Fruit fly (Drosophila melanogaster) whole organism, embryonic: ENCODE measurements around the gene CG13144.

Source experiments
- Abd-B ChIP-seq: fragments of 200-800 bp; sonication (Bioruptor generic); optimal IDR thresholded peaks from 2 replicates; lab custom pipeline; 2018; ENCODE audit warnings: missing biosample characterization, mild to moderate bottlenecking, missing genetic modification characterization, moderate library complexity
- CG10321 ChIP-seq: fragments of 200-800 bp; sonication (Bioruptor generic); IDR thresholded peaks from 2 replicates; pipeline ENCODE4 v1.3.6; 2022; ENCODE audit warnings: missing biosample characterization, missing genetic modification characterization
- CG11456 ChIP-seq: fragments of 200-800 bp; sonication (Bioruptor generic); IDR thresholded peaks from 3 replicates; pipeline ENCODE4 v1.3.6; 2022; ENCODE audit warnings: missing biosample characterization, missing genetic modification characterization
- CG12236 ChIP-seq: fragments of 200-800 bp; sonication (Bioruptor generic); optimal IDR thresholded peaks from 2 replicates; lab custom pipeline; 2016; ENCODE audit warnings: missing biosample characterization, missing genetic modification characterization
- CG13424 ChIP-seq: fragments of 200-800 bp; sonication (Bioruptor generic); optimal IDR thresholded peaks from 2 replicates; lab custom pipeline; 2019; ENCODE audit warnings: missing biosample characterization, mild to moderate bottlenecking, missing genetic modification characterization, moderate library complexity
- CG14710 ChIP-seq: fragments of 200-800 bp; sonication (Bioruptor generic); optimal IDR thresholded peaks from 3 replicates; lab custom pipeline; 2019; ENCODE audit warnings: missing biosample characterization, mild to moderate bottlenecking, missing genetic modification characterization, moderate library complexity
- CG15011 ChIP-seq: fragments of 200-800 bp; sonication (Bioruptor generic); optimal IDR thresholded peaks from 3 replicates; lab custom pipeline; 2018; ENCODE audit warnings: missing biosample characterization, mild to moderate bottlenecking, missing genetic modification characterization
- CG15479 ChIP-seq: fragments of 200-800 bp; sonication (Bioruptor generic); optimal IDR thresholded peaks from 3 replicates; lab custom pipeline; 2019; ENCODE audit warnings: missing biosample characterization, mild to moderate bottlenecking, missing genetic modification characterization, moderate library complexity
- CG16813 ChIP-seq: fragments of 200-800 bp; sonication (Bioruptor generic); IDR thresholded peaks from 3 replicates; pipeline ENCODE4 v1.3.6; 2022; ENCODE audit warnings: missing biosample characterization, missing genetic modification characterization; ENCODE audit not compliant: partially characterized antibody
- CG18599 ChIP-seq: fragments of 200-800 bp; sonication (Bioruptor generic); optimal IDR thresholded peaks from 3 replicates; lab custom pipeline; 2017; ENCODE audit warnings: missing biosample characterization, missing genetic modification characterization, mild to moderate bottlenecking, moderate library complexity, missing genetic modification reagents
- CG2129 ChIP-seq: fragments of 200-800 bp; sonication (Bioruptor generic); IDR thresholded peaks from 2 replicates; pipeline ENCODE4 v1.3.6; 2022; ENCODE audit warnings: missing biosample characterization, missing genetic modification characterization; ENCODE audit not compliant: partially characterized antibody
- CG32532 ChIP-seq: fragments of 200-800 bp; sonication (Bioruptor generic); IDR thresholded peaks from 2 replicates; pipeline ENCODE4 v1.3.6; 2022; ENCODE audit warnings: missing biosample characterization, missing genetic modification characterization
- CG3995 ChIP-seq: fragments of 200-800 bp; sonication (Bioruptor generic); optimal IDR thresholded peaks from 3 replicates; lab custom pipeline; 2016; ENCODE audit warnings: missing biosample characterization, missing genetic modification characterization
- CG4730 ChIP-seq: fragments of 200-800 bp; sonication (Bioruptor generic); IDR thresholded peaks from 2 replicates; pipeline ENCODE4 v1.3.6; 2022; ENCODE audit warnings: missing biosample characterization, missing genetic modification characterization
- CG4854 ChIP-seq: fragments of 200-800 bp; sonication (Bioruptor generic); optimal IDR thresholded peaks from 2 replicates; lab custom pipeline; 2016; ENCODE audit warnings: missing biosample characterization, missing genetic modification characterization, inconsistent platforms
- CG5245 ChIP-seq: fragments of 200-800 bp; sonication (Bioruptor generic); optimal IDR thresholded peaks from 3 replicates; lab custom pipeline; 2016; ENCODE audit warnings: missing biosample characterization, missing genetic modification characterization
- CG6683 ChIP-seq: fragments of 200-800 bp; sonication (Bioruptor generic); optimal IDR thresholded peaks from 2 replicates; lab custom pipeline; 2017; ENCODE audit warnings: missing biosample characterization, mild to moderate bottlenecking, missing genetic modification characterization, missing genetic modification reagents
- CG8290 ChIP-seq, 3 experiments: fragments of 200-800 bp; sonication (Bioruptor generic); optimal IDR thresholded peaks; 2 replicates each; lab custom pipeline; 2016 to 2019; ENCODE audit warnings: missing biosample characterization in 3 of 3, missing genetic modification characterization in 3 of 3, mild to moderate bottlenecking in 2 of 3, moderate library complexity in 1 of 3
- Deaf1 ChIP-seq: fragments of 200-800 bp; optimal IDR thresholded peaks from 3 replicates; lab custom pipeline; 2019; ENCODE audit warnings: missing biosample characterization, mild to moderate bottlenecking, missing genetic modification characterization, moderate library complexity
- Dip3 ChIP-seq: fragments of 200-800 bp; sonication (Bioruptor generic); optimal IDR thresholded peaks from 3 replicates; lab custom pipeline; 2016; ENCODE audit warnings: missing biosample characterization, missing genetic modification characterization
- E2f1 ChIP-seq: fragments of 200-800 bp; sonication (Bioruptor generic); IDR thresholded peaks from 2 replicates; pipeline ENCODE4 v1.3.6; 2022; ENCODE audit warnings: missing biosample characterization, missing genetic modification characterization
- Ets65A ChIP-seq: fragments of 200-800 bp; sonication (Bioruptor generic); peaks from one replicate; lab custom pipeline; 2016; ENCODE audit warnings: missing biosample characterization, missing genetic modification characterization
- Ets97D ChIP-seq: fragments of 200-800 bp; sonication (Bioruptor generic); optimal IDR thresholded peaks from 3 replicates; lab custom pipeline; 2016; ENCODE audit warnings: missing biosample characterization, missing genetic modification characterization
- HLH54F ChIP-seq: fragments of 200-800 bp; sonication (Bioruptor generic); optimal IDR thresholded peaks from 3 replicates; lab custom pipeline; 2016; ENCODE audit warnings: missing biosample characterization, missing genetic modification characterization
- Hr39 ChIP-seq: fragments of >200 bp; optimal IDR thresholded peaks from 2 replicates; lab custom pipeline; 2017
- NFAT ChIP-seq: fragments of 200-800 bp; sonication (Bioruptor generic); IDR thresholded peaks from 2 replicates; pipeline ENCODE4 v1.3.6; 2022; ENCODE audit warnings: missing biosample characterization, missing genetic modification characterization
- Oaz ChIP-seq: fragments of 200-800 bp; sonication (Bioruptor generic); IDR thresholded peaks from 2 replicates; pipeline ENCODE4 v1.3.6; 2022; ENCODE audit warnings: missing biosample characterization, missing genetic modification characterization
- Poxn ChIP-seq: fragments of 200-800 bp; sonication (Bioruptor generic); IDR thresholded peaks from 2 replicates; pipeline ENCODE4 v1.3.6; 2022; ENCODE audit warnings: missing biosample characterization, missing genetic modification characterization
- Ravus ChIP-seq: fragments of 200-800 bp; sonication (Bioruptor generic); IDR thresholded peaks from 2 replicates; pipeline ENCODE4 v1.3.6; 2022; ENCODE audit warnings: missing biosample characterization, missing genetic modification characterization
- Sin3A ChIP-seq: fragments of >200 bp; optimal IDR thresholded peaks from 2 replicates; lab custom pipeline; 2018
- Stat92E ChIP-seq, 3 experiments: fragments of >200 bp in 2 of 3; fragments of 200-800 bp in 1 of 3; sonication (Bioruptor generic) in 1 of 3; optimal IDR thresholded peaks; 2 replicates each; lab custom pipeline; 2017 to 2019; ENCODE audit warnings: missing biosample characterization in 3 of 3, missing genetic modification characterization in 3 of 3, mild to moderate bottlenecking in 1 of 3, moderate library complexity in 1 of 3
- TFAM ChIP-seq: fragments of 200-800 bp; sonication (Bioruptor generic); optimal IDR thresholded peaks from 2 replicates; lab custom pipeline; 2017; ENCODE audit warnings: missing biosample characterization, missing genetic modification characterization, inconsistent platforms
- ap ChIP-seq: fragments of 200-800 bp; sonication (Bioruptor generic); IDR thresholded peaks from 2 replicates; pipeline ENCODE4 v1.3.6; 2022; ENCODE audit warnings: missing biosample characterization, missing genetic modification characterization
- ci ChIP-seq: fragments of 200-800 bp; sonication (Bioruptor generic); IDR thresholded peaks from 3 replicates; pipeline ENCODE4 v1.3.6; 2022; ENCODE audit warnings: missing biosample characterization, missing genetic modification characterization
- dmrt99B ChIP-seq: fragments of 200-800 bp; sonication (Bioruptor generic); optimal IDR thresholded peaks from 2 replicates; lab custom pipeline; 2018; ENCODE audit warnings: missing biosample characterization, mild to moderate bottlenecking, missing genetic modification characterization, moderate library complexity
- fd102C ChIP-seq: fragments of 200-800 bp; sonication (Bioruptor generic); optimal IDR thresholded peaks from 2 replicates; lab custom pipeline; 2018; ENCODE audit warnings: missing biosample characterization, mild to moderate bottlenecking, missing genetic modification characterization, moderate library complexity
- fd96Cb ChIP-seq: fragments of 200-800 bp; sonication (Bioruptor generic); optimal IDR thresholded peaks from 2 replicates; lab custom pipeline; 2018; ENCODE audit warnings: missing biosample characterization, mild to moderate bottlenecking, missing genetic modification characterization, moderate library complexity
- fru ChIP-seq: fragments of >200 bp; optimal IDR thresholded peaks from 2 replicates; lab custom pipeline; 2017
- fu2 ChIP-seq: fragments of 200-800 bp; sonication (Bioruptor generic); optimal IDR thresholded peaks from 2 replicates; lab custom pipeline; 2016; ENCODE audit warnings: missing biosample characterization, missing genetic modification characterization
- gfzf ChIP-seq: fragments of 200-800 bp; sonication (Bioruptor generic); optimal IDR thresholded peaks from 2 replicates; lab custom pipeline; 2016; ENCODE audit warnings: missing biosample characterization, mild to moderate bottlenecking, missing genetic modification characterization, moderate library complexity
- grau ChIP-seq: fragments of 200-800 bp; optimal IDR thresholded peaks from 3 replicates; lab custom pipeline; 2019; ENCODE audit warnings: missing biosample characterization, mild to moderate bottlenecking, missing genetic modification characterization, moderate library complexity
- insv ChIP-seq, 2 experiments: fragments of 200-800 bp; sonication (Bioruptor generic); optimal IDR thresholded peaks; 3 replicates each; lab custom pipeline; 2016 to 2018; ENCODE audit warnings: missing biosample characterization in 2 of 2, missing genetic modification characterization in 2 of 2
- lbe ChIP-seq: fragments of 200-800 bp; sonication (Bioruptor generic); optimal IDR thresholded peaks from 2 replicates; lab custom pipeline; 2016; ENCODE audit warnings: missing biosample characterization, mild to moderate bottlenecking, missing genetic modification characterization
- nerfin-1 ChIP-seq: fragments of 200-800 bp; sonication (Bioruptor generic); optimal IDR thresholded peaks from 3 replicates; lab custom pipeline; 2019; ENCODE audit warnings: missing biosample characterization, mild to moderate bottlenecking, missing genetic modification characterization, moderate library complexity
- pfk ChIP-seq: fragments of 200-800 bp; sonication (Bioruptor generic); optimal IDR thresholded peaks from 2 replicates; lab custom pipeline; 2018; ENCODE audit warnings: missing biosample characterization, mild to moderate bottlenecking, missing genetic modification characterization, moderate library complexity
- pzg ChIP-seq: fragments of 200-800 bp; sonication (Bioruptor generic); optimal IDR thresholded peaks from 3 replicates; lab custom pipeline; 2018; ENCODE audit warnings: missing biosample characterization, mild to moderate bottlenecking, missing genetic modification characterization, moderate library complexity
- scrt ChIP-seq: fragments of 200-800 bp; sonication (Bioruptor generic); optimal IDR thresholded peaks from 2 replicates; lab custom pipeline; 2018; ENCODE audit warnings: missing biosample characterization, mild to moderate bottlenecking, missing genetic modification characterization, moderate library complexity
- sob ChIP-seq: fragments of 200-800 bp; sonication (Bioruptor generic); IDR thresholded peaks from 2 replicates; pipeline ENCODE4 v1.3.6; 2022; ENCODE audit warnings: missing biosample characterization, missing genetic modification characterization
- ssp ChIP-seq: fragments of 200-800 bp; sonication (Bioruptor generic); IDR thresholded peaks from 2 replicates; pipeline ENCODE4 v1.3.6; 2022; ENCODE audit warnings: missing biosample characterization, missing genetic modification characterization
- unc-4 ChIP-seq: fragments of 200-800 bp; sonication (Bioruptor generic); IDR thresholded peaks from 2 replicates; pipeline ENCODE4 v1.3.6; 2022; ENCODE audit warnings: missing biosample characterization, missing genetic modification characterization; ENCODE audit not compliant: partially characterized antibody
- yki ChIP-seq: fragments of >200 bp; optimal IDR thresholded peaks from 3 replicates; lab custom pipeline; 2018

Gene CG13144

dm6 chr2L:10474268-10474678, 17.0 kb downstream of the CG13144 start, which contains the start of gene RluA-1 (continued):
- TF ChIP-seq ssp (peak; percentile 95), CG12236 (GFP tag; lab: Kevin White, UChicago) (peak; percentile 86), CG3995 (GFP tag; lab: Kevin White, UChicago) (peak; percentile 66), TFAM (GFP tag; lab: Kevin White, UChicago) (peak; percentile 95), CG14710 (tag; lab: Kevin White, UChicago) (peak; percentile 99), Ets65A (GFP tag; lab: Kevin White, UChicago) (peak; percentile 98), CG32532 (peak; percentile 99), gfzf (GFP tag; lab: Kevin White, UChicago) (peak; percentile 4), fd96Cb (tag; lab: Kevin White, UChicago) (peak; percentile 99), CG4854 (peak; percentile 97), fu2 (GFP tag; lab: Kevin White, UChicago) (peak; percentile 86), CG8290 (GFP tag; optimal IDR thresholded peaks at IDR 0.05; lab: Kevin White, UChicago) (peak; percentile 95), CG8290 (tag; optimal IDR thresholded peaks at IDR 0.05; lab: Kevin White, UChicago) (peak; percentile 95 to 98), Ets97D (peak; percentile 92), dmrt99B (tag; lab: Kevin White, UChicago) (peak; percentile 99), NFAT (peak; percentile 99; the same call in 1 of the 2 replicates), Poxn (peak; percentile 92), Oaz (GFP tag; lab: Robert Waterston, UW) (peak; percentile 97), sob (GFP tag; lab: Robert Waterston, UW) (peak; percentile 100), CG11456 (GFP tag; lab: Robert Waterston, UW) (peak; percentile 99), CG6683 (peak; percentile 98), Sin3A (lab: Kevin White, UChicago) (no peak), nerfin-1 (tag; lab: Kevin White, UChicago) (peak; percentile 99), Stat92E (GFP tag; optimal IDR thresholded peaks at IDR 0.05; lab: Kevin White, UChicago) (peak in 1 of 3 experiments; percentile 98), ci (peak; percentile 100), CG4730 (peak; percentile 99), Ravus (GFP tag; lab: Robert Waterston, UW) (peak; percentile 97), lbe (peak; percentile 87), scrt (GFP tag; lab: Kevin White, UChicago) (peak; percentile 96), insv (GFP tag; optimal IDR thresholded peaks at IDR 0.05; lab: Kevin White, UChicago) (peak; percentile 41 to 82), CG2129 (GFP tag; lab: Robert Waterston, UW) (no peak), CG15479 (GFP tag; lab: Kevin White, UChicago) (peak; percentile 77), Dip3 (peak; percentile 77), CG16813 (GFP tag; lab: Robert Waterston, UW) (no peak; the same call in none of the 3 replicates), grau (tag; lab: Kevin White, UChicago) (peak; percentile 99), yki (lab: Kevin White, UChicago) (no peak), pfk (GFP tag; lab: Kevin White, UChicago) (peak; percentile 65), E2f1 (GFP tag; lab: Robert Waterston, UW) (peak; percentile 100), CG10321 (peak; percentile 91), Hr39 (lab: Kevin White, UChicago) (no peak), ap (GFP tag; lab: Robert Waterston, UW) (peak; percentile 91), Abd-B (peak; percentile 97), HLH54F (GFP tag; lab: Kevin White, UChicago) (peak; percentile 92), CG5245 (GFP tag; lab: Kevin White, UChicago) (peak; percentile 99), Deaf1 (tag; lab: Kevin White, UChicago) (peak; percentile 91), CG13424 (peak; percentile 100), fd102C (GFP tag; lab: Kevin White, UChicago) (peak; percentile 96), fru (lab: Kevin White, UChicago) (no peak), CG18599 (GFP tag; lab: Kevin White, UChicago) (peak; percentile 99), pzg (GFP tag; lab: Kevin White, UChicago) (peak; percentile 26), CG15011 (GFP tag; lab: Kevin White, UChicago) (peak; percentile 98), unc-4 (GFP tag; lab: Robert Waterston, UW) (peak; percentile 52; the same call in 1 of the 2 replicates)
